Fruit fly (Drosophila melanogaster): ENCODE results near the gene Phlpp.

Phlpp gene

DNA sequence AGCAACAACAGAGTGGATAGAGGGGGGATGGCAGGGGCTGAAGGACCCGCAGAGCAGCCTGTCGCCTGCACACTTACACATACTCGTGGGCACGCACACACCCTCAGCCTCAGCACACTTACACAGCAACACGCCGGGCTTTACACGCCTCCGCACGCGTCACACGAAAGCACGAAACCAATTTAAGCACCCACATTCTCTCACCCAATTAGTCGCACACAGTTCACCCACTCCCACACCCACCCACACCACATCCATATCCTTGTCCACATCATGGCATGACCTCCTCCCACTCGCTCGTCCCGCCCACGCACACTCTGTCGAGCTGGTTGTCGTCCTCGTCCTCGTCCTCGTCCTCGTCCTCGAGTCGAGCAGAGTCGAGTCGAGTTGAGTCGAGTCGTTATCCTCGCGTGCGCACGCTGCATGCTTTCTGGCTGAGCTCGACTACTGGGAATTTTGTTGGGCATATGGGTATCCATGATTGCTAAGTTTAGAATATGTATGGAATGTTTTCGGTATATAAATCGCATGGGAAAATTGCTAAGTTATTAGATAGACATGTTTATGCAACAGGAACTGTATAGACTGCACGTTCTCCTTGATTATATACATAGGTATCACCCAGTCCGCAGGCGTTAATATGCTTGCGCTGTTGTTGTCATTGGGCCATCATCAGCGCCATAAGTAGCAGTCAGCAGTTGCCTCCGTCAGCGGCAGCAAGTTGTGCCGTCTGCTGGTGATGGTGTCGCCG lies 46.9 kb upstream of the Phlpp start (continued):
- peak; percentile 73 for TF ChIP-seq tx (GFP tag; optimal IDR thresholded peaks at IDR 0.05)
- TF ChIP-seq chm (GFP tag; IDR thresholded peaks at IDR 0.05) = peak; percentile 79
- TF ChIP-seq CG13775 (GFP tag; optimal IDR thresholded peaks at IDR 0.05) = peak; percentile 75
- peak; percentile 83 for TF ChIP-seq Ada2b (GFP tag; IDR thresholded peaks at IDR 0.05)
- no peak for TF ChIP-seq z (GFP tag; IDR thresholded peaks at IDR 0.05)
- TF ChIP-seq CG11696 (GFP tag; IDR thresholded peaks at IDR 0.05) = 0 out of 2 replicates have a peak, but pooled peaks have one; percentile 32
- TF ChIP-seq sob (GFP tag; IDR thresholded peaks at IDR 0.05) = peak; percentile 91
- TF ChIP-seq CG12942 (GFP tag; optimal IDR thresholded peaks at IDR 0.05) = peak; percentile 73
- no peak for TF ChIP-seq Sry-β (GFP tag; optimal IDR thresholded peaks at IDR 0.05)
- peak; percentile 85 for TF ChIP-seq H15 (GFP tag; IDR thresholded peaks at IDR 0.05)
- peak; percentile 66; the same call in 1 of the 2 replicates for TF ChIP-seq Poxn (GFP tag; IDR thresholded peaks at IDR 0.05)
- no peak for TF ChIP-seq zf30C (GFP tag; optimal IDR thresholded peaks at IDR 0.05)
- peak; percentile 91 for TF ChIP-seq CG7556 (GFP tag; optimal IDR thresholded peaks at IDR 0.05)
- TF ChIP-seq Tbp (GFP tag; optimal IDR thresholded peaks at IDR 0.05) = no peak
- TF ChIP-seq salm (tag; optimal IDR thresholded peaks at IDR 0.05) = peak; percentile 51
- TF ChIP-seq chinmo (GFP tag; IDR thresholded peaks at IDR 0.05; ENCODE audit: partially characterized antibody) = no peak
- no peak for TF ChIP-seq yki (optimal IDR thresholded peaks at IDR 0.05)
- TF ChIP-seq seq (GFP tag; IDR thresholded peaks at IDR 0.05) = peak; percentile 82
- TF ChIP-seq CG11085 (GFP tag; IDR thresholded peaks at IDR 0.05) = peak; percentile 75
- TF ChIP-seq grn (GFP tag; optimal IDR thresholded peaks at IDR 0.05) = peak; percentile 7
- peak; percentile 37 for TF ChIP-seq CG18764 (GFP tag; optimal IDR thresholded peaks at IDR 0.05)
- peak; percentile 80 for TF ChIP-seq PHDP (tag; optimal IDR thresholded peaks at IDR 0.05)
- peak; percentile 80 for TF ChIP-seq pho (GFP tag; optimal IDR thresholded peaks at IDR 0.05)
- no peak for TF ChIP-seq Dref (GFP tag; IDR thresholded peaks at IDR 0.05)
- peak; percentile 78 for TF ChIP-seq B-H1 (GFP tag; IDR thresholded peaks at IDR 0.05)
- TF ChIP-seq disco-r (GFP tag; optimal IDR thresholded peaks at IDR 0.05) = peak; percentile 3
- peak; percentile 84 for TF ChIP-seq her (GFP tag; optimal IDR thresholded peaks at IDR 0.05)
- TF ChIP-seq grau (tag; optimal IDR thresholded peaks at IDR 0.05) = peak; percentile 84
- TF ChIP-seq CG2202 (tag; optimal IDR thresholded peaks at IDR 0.05) = peak; percentile 5
- no peak for TF ChIP-seq stwl (tag; optimal IDR thresholded peaks at IDR 0.05)
- peak; percentile 67 for TF ChIP-seq Lim3 (GFP tag; IDR thresholded peaks at IDR 0.05)
- TF ChIP-seq NfI (GFP tag; optimal IDR thresholded peaks at IDR 0.05) = peak; percentile 83
- TF ChIP-seq CG4707 (GFP tag; optimal IDR thresholded peaks at IDR 0.05) = no peak
- TF ChIP-seq dan (GFP tag; IDR thresholded peaks at IDR 0.05) = no peak
- peak; percentile 67 for TF ChIP-seq CG43689 (GFP tag; IDR thresholded peaks at IDR 0.05)
- peak; percentile 57 for TF ChIP-seq repo (GFP tag; optimal IDR thresholded peaks at IDR 0.05)
- TF ChIP-seq D19B (GFP tag; optimal IDR thresholded peaks at IDR 0.05) = peak; percentile 97
- no peak for TF ChIP-seq ftz-f1 (GFP tag; optimal IDR thresholded peaks at IDR 0.05)
- peak; percentile 69 for TF ChIP-seq Myb (GFP tag; optimal IDR thresholded peaks at IDR 0.05)
- no peak for TF ChIP-seq pfk (GFP tag; optimal IDR thresholded peaks at IDR 0.05)
- TF ChIP-seq al (GFP tag; IDR thresholded peaks at IDR 0.05) = peak; percentile 70
- TF ChIP-seq phol (tag; optimal IDR thresholded peaks at IDR 0.05) = peak; percentile 71
- peak; percentile 75 for TF ChIP-seq CG11695 (GFP tag; IDR thresholded peaks at IDR 0.05)
- TF ChIP-seq CG17186 (GFP tag; optimal IDR thresholded peaks at IDR 0.05) = peak; percentile 27
- TF ChIP-seq CG13287 (GFP tag; IDR thresholded peaks at IDR 0.05; ENCODE audit: partially characterized antibody) = no peak
- TF ChIP-seq unpg (GFP tag; optimal IDR thresholded peaks at IDR 0.05) = peak; percentile 74
- peak; percentile 72 for TF ChIP-seq ap (GFP tag; IDR thresholded peaks at IDR 0.05)
- TF ChIP-seq emc (GFP tag; optimal IDR thresholded peaks at IDR 0.05) = peak; percentile 44
- peak; percentile 27 for TF ChIP-seq CG17802 (tag; optimal IDR thresholded peaks at IDR 0.05)
- peak; percentile 66 for TF ChIP-seq klu (GFP tag; IDR thresholded peaks at IDR 0.05)
- TF ChIP-seq CG34376 (GFP tag; optimal IDR thresholded peaks at IDR 0.05) = peak; percentile 33

Data from whole organism, embryonic.